Fruit fly (Drosophila melanogaster) Kc167 (cell line): ENCODE results near the gene Naa30B.

ENCODE experiments used
- Myc ChIP-seq: fragments of >200 bp; optimal IDR thresholded peaks from 2 replicates; lab custom pipeline; 2017; ENCODE audit warnings: missing external identifiers
- Sin3A ChIP-seq: fragments of >200 bp; optimal IDR thresholded peaks from 2 replicates; lab custom pipeline; 2018; ENCODE audit warnings: missing external identifiers
- h ChIP-seq: fragments of >200 bp; optimal IDR thresholded peaks from 3 replicates; lab custom pipeline; 2018; ENCODE audit warnings: missing external identifiers
- insv ChIP-seq: fragments of >200 bp; optimal IDR thresholded peaks from 3 replicates; lab custom pipeline; 2018; ENCODE audit warnings: missing external identifiers
- psq ChIP-seq: fragments of >200 bp; optimal IDR thresholded peaks from 2 replicates; lab custom pipeline; 2017; ENCODE audit warnings: missing external identifiers
- ttk ChIP-seq: sonication (Bioruptor generic); optimal IDR thresholded peaks from 2 replicates; lab custom pipeline; 2017; ENCODE audit warnings: missing external identifiers

Naa30B gene

DNA sequence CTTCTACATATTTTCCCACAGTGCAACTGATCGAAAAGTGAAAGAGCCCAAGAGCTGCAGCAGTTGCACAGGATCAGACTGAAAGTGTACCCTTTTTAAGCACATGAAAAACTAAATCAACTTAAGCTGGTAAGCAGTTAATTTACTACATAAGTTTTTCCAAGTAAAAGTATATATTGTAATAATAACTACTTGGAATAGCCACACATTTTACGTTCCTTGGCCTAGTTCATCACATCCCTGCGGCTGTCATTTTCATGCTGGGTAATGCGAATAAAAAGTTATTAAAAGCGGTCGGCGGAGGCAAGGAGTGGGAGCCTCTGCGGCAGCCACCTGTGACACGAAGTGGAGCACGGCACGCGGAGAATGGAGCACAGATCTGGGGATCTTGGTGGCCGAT lies 20.9 kb downstream of the Naa30B start:
- TF ChIP-seq h (lab: Kevin White, UChicago) = no peak
- no peak for TF ChIP-seq ttk (lab: Kevin White, UChicago)
- TF ChIP-seq Myc = no peak
- TF ChIP-seq psq (lab: Kevin White, UChicago) = no peak
- no peak for TF ChIP-seq Sin3A
- no peak for TF ChIP-seq insv (lab: Kevin White, UChicago)

DNA sequence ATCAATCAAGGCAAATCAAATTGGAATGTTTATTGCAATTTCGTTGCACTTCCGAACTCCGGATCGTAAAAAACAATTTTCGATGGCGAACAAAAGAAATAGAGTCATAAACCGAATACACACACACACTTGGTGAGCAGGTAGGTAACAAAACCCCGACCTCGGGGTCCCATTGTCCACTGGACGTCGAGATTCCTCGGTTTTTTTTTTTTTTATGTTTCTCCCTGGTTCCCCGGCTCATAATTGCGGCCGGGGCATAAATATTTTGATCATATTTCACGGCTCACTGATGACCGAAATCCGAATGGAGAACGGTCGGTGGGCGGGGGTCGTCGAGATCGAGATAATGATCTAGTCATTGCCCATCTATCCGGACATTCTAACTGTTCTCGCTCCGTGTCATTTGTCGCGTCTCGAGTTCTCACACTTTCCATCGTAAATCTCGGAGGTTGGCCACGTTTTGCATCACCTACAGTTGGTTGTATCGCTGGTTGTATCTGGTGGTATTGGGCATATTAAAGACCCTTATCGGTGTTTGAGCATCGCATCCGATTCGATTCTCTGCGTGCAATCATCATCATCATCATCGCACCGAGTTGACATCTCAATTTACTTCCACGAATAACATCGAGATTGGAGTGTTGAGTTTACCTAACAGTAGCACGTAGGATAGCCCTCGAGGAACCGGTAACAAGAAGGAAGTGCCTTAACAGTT lies 23.9 kb downstream of the Naa30B start:
- no peak for TF ChIP-seq psq (lab: Kevin White, UChicago)
- no peak for TF ChIP-seq Sin3A
- TF ChIP-seq h (lab: Kevin White, UChicago) = no peak
- TF ChIP-seq Myc = no peak
- TF ChIP-seq insv (lab: Kevin White, UChicago) = no peak
- no peak for TF ChIP-seq ttk (lab: Kevin White, UChicago)

DNA sequence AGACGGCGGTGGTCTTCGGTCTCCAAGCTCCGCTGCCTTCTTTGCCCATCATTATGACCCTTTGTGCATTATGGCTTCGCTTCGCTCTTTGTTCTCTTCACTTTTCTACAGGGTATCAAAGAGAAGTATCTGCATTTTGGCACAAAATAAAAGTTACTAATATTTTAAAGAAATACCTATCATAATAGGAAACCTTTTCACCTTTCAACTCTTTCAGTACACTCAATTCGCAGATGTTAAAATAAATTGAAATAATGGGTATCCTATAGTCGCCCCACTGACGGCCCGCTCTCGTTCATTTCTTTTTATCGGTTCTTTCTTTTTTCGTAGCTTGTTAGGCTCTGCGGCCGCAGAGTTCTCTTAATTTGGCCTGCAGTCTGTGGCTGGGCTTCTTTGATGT lies 29.0 kb downstream of the Naa30B start:
- TF ChIP-seq psq (lab: Kevin White, UChicago) (no peak), Myc (no peak), ttk (lab: Kevin White, UChicago) (no peak), insv (lab: Kevin White, UChicago) (no peak), h (lab: Kevin White, UChicago) (no peak), Sin3A (no peak)

DNA sequence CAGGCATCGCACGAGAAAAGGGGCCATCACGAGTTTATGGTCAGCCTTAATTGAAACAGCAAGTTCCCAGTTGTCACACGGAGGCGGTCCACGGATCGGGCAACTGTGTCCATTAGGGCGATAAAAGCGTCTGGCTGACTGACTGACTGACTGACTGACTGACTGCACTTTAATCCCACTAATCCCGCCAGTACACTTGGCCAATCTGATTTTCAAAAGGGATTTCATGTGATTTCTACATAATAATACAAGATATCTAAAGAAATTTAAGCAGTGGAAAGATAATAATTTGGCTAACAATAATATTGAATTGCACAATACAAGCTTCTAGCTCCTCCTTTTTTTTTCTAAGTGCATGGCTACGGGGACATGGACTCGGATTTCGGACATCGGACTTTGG lies 29.6 kb downstream of the Naa30B start:
- TF ChIP-seq Sin3A = no peak

DNA sequence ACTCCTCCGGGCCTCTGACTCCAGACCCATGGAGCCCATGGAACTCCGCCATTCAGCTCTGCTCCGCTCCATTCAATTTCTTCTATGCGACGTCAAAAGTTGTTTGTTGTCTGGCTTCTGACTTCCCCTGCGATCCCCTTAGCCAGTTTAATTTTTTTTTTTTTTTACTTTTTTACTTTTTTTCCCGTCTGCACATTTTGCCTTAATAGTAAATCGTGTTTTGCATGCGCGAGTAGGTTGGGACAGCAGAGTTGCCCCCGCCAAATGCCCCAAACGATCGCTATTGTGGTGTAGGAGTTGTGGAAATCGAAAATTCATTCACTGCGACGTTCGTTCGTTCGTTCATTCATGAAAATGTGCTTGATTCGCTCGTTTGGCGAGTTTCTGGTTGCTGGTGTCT lies 30.9 kb downstream of the Naa30B start:
- TF ChIP-seq ttk (lab: Kevin White, UChicago) = no peak
- TF ChIP-seq insv (lab: Kevin White, UChicago) = no peak
- TF ChIP-seq psq (lab: Kevin White, UChicago) = no peak
- no peak for TF ChIP-seq Myc
- no peak for TF ChIP-seq h (lab: Kevin White, UChicago)
- no peak for TF ChIP-seq Sin3A

DNA sequence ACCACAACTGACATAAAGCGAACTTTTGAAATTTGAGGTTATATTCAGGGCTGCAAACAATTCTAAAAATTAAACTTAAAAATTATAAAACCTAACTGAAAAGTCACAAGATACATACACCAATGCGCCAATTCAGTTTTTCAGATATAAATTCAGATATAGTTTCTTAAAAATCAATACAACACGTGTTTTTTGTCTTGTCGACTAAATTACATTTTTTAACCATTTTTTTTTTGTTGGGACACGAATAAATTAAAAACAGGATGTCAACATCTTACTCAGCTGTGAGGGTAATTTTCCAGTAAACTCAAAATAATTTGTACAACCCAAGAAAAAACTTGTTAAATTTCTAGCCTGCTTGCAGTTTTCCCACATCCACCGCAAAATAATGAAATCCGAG lies 34.1 kb downstream of the Naa30B start, which contains the start of gene SA2:
Gene SA2 (minus strand): TSS at position 101 of the 400 bp plus-strand sequence.
- TF ChIP-seq psq (lab: Kevin White, UChicago) (no peak), insv (lab: Kevin White, UChicago) (no peak), Sin3A (no peak), Myc (no peak), h (lab: Kevin White, UChicago) (no peak), ttk (lab: Kevin White, UChicago) (no peak)

- TF ChIP-seq h (lab: Kevin White, UChicago) (no peak), Sin3A (no peak), ttk (lab: Kevin White, UChicago) (no peak), psq (lab: Kevin White, UChicago) (no peak), insv (lab: Kevin White, UChicago) (no peak), Myc (no peak)
These were observed 40.3 kb downstream of the Naa30B start for dm6 chr3L:1431489-1432053.

DNA sequence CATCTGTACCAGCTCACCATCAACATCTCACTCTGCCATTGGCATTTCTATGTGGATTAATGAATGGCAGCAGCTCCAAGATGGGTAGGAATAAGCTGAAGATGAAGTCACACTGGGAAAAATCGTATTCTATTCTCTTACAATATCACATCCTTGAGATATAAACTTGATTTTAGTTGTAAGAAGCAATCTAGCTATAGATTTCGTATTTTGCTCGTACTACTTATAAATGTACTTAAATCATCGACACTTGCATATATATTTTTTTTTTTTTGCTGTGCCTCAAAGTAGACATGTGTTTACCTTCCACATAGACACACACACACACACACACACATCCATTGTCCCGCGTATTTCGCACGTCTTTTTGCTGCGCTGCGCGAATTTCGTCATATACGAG lies 47.4 kb downstream of the Naa30B start:
- no peak for TF ChIP-seq psq (lab: Kevin White, UChicago)
- no peak for TF ChIP-seq insv (lab: Kevin White, UChicago)
- no peak for TF ChIP-seq h (lab: Kevin White, UChicago)
- no peak for TF ChIP-seq Myc
- TF ChIP-seq Sin3A = no peak
- no peak for TF ChIP-seq ttk (lab: Kevin White, UChicago)

- TF ChIP-seq ttk (lab: Kevin White, UChicago) (no peak), Sin3A (no peak), psq (lab: Kevin White, UChicago) (no peak), insv (lab: Kevin White, UChicago) (no peak), h (lab: Kevin White, UChicago) (no peak), Myc (no peak)
These were observed 48.5 kb downstream of the Naa30B start, which contains the start of gene CG9173 for dm6 chr3L:1423371-1423770. CG9173 (minus strand) TSS chr3L:1423471.

DNA sequence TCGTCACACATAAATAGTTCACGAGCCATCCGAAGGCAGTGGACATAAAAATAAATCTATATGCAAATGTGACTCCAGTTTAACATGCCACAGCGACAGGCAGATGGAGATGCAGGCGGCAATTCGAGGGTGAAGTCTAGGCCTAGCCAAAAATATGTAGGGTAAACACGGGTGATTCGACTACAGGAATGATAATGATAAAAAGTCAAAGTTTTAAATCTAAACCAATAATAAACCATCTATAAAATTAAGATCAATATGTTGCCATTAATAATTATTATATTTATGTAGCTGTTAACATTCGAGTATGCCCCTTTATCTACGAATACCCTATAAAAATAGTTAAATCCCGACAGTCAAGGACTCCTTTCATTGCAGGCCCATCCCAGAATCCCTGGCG lies 50.9 kb downstream of the Naa30B start:
- TF ChIP-seq insv (lab: Kevin White, UChicago) = no peak
- no peak for TF ChIP-seq psq (lab: Kevin White, UChicago)
- no peak for TF ChIP-seq h (lab: Kevin White, UChicago)
- no peak for TF ChIP-seq Myc
- no peak for TF ChIP-seq ttk (lab: Kevin White, UChicago)
- TF ChIP-seq Sin3A = no peak
